Worm (Caenorhabditis elegans): ENCODE results near the gene fbxa-141.

fbxa-141 gene

ce11 chrX:14480248-14480647 lies 32.5 kb downstream of the fbxa-141 start, which contains the start of gene gfi-3 (continued):
- no peak for TF ChIP-seq ZK546.5 (tag; optimal IDR thresholded peaks at IDR 0.05)
- TF ChIP-seq nhr-76 (tag; optimal IDR thresholded peaks at IDR 0.05): no peak
- TF ChIP-seq unc-62 (GFP tag; optimal IDR thresholded peaks at IDR 0.05 in 1 of 2): no peak
- no peak for TF ChIP-seq unc-62 (tag; optimal IDR thresholded peaks at IDR 0.05)
- 0 out of 2 replicates have a peak, but pooled peaks have one; percentile 31 for TF ChIP-seq dmd-8 (GFP tag; IDR thresholded peaks at IDR 0.05)
- TF ChIP-seq hlh-11 (tag; optimal IDR thresholded peaks at IDR 0.05): peak; percentile 82
- no peak for TF ChIP-seq ceh-44 (GFP tag; IDR thresholded peaks at IDR 0.05)
- peak; percentile 31 for TF ChIP-seq fkh-10 (GFP tag; optimal IDR thresholded peaks at IDR 0.05)
- no peak for TF ChIP-seq zfp-3 (GFP tag; conservative IDR thresholded peaks at IDR 0.05)
- peak; percentile 55 for TF ChIP-seq snpc-4 (tag; optimal IDR thresholded peaks at IDR 0.05)
- peak; percentile 52; the same call in 1 of the 2 replicates for TF ChIP-seq arid-1 (GFP tag; conservative IDR thresholded peaks at IDR 0.05)
- no peak for TF ChIP-seq ceh-62 (tag; optimal IDR thresholded peaks at IDR 0.05)
- TF ChIP-seq unc-130 (GFP tag; optimal IDR thresholded peaks at IDR 0.05): no peak
- TF ChIP-seq dmd-9 (GFP tag; IDR thresholded peaks at IDR 0.05): no peak
- no peak for TF ChIP-seq jun-1 (tag; optimal IDR thresholded peaks at IDR 0.05)
- no peak for TF ChIP-seq T20F7.1 (GFP tag; optimal IDR thresholded peaks at IDR 0.05)
- no peak for TF ChIP-seq snpc-1.2 (GFP tag; IDR thresholded peaks at IDR 0.05)
- peak; percentile 66 for TF ChIP-seq nhr-48 (tag; optimal IDR thresholded peaks at IDR 0.05)
- peak; percentile 61 for TF ChIP-seq lin-13 (GFP tag; optimal IDR thresholded peaks at IDR 0.05)
- peak; percentile 76 for TF ChIP-seq hmg-1.1 (GFP tag; IDR thresholded peaks at IDR 0.05)
- peak; percentile 46 for TF ChIP-seq spr-1 (tag; optimal IDR thresholded peaks at IDR 0.05)
- peak; percentile 77 for TF ChIP-seq T26A8.4 (GFP tag; IDR thresholded peaks at IDR 0.05)
- TF ChIP-seq lin-38 (GFP tag; IDR thresholded peaks at IDR 0.05): no peak
- no peak for TF ChIP-seq Y5F2A.4 (GFP tag; optimal IDR thresholded peaks at IDR 0.05)
- no peak for TF ChIP-seq lin-39 (tag; optimal IDR thresholded peaks at IDR 0.05)

DNA sequence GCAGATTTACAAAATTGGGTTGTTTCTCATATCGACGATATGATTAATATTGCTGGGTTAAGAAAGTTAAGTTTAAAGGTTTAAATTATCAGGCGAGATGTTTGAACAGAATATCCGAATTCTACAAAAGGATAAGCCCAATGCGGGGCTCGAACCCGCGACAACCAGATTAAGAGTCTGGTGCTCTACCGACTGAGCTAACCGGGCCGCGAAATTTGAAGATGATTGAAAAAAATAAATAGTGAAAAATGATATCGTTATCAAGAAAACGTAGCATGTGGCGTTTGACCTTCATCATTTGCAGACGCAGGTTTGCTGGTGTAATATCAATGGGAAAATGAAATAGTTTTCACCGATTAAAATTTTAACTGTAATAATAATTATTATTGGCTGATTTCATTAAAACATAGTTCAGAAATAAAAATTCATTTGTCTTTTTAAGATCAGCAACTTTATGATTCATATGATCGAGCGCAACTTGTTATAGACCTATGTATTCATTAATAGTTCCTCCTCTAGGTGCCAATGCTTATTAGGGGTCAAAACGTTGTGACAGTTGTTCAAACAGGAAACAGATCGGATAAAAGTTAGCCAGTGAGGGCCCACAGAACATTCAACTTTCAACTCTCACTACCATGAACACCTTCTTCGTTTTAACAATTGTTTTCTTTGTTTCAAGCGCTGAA lies 33.8 kb downstream of the fbxa-141 start, which contains the start of gene M163.11:
Gene M163.11 (plus strand): TSS at position 636 of the 686 bp plus-strand sequence.
- no peak; the same call in 1 of the 2 replicates for TF ChIP-seq lin-38 (GFP tag; IDR thresholded peaks at IDR 0.05)
- TF ChIP-seq zip-11 (GFP tag; IDR thresholded peaks at IDR 0.05): no peak
- peak; percentile 43 for TF ChIP-seq T20F7.1 (GFP tag; optimal IDR thresholded peaks at IDR 0.05)
- peak; percentile 70 for TF ChIP-seq mdt-29 (GFP tag; IDR thresholded peaks at IDR 0.05)
- no peak for TF ChIP-seq nhr-111 (GFP tag; optimal IDR thresholded peaks at IDR 0.05)
- peak; percentile 77 for TF ChIP-seq madf-9 (GFP tag; conservative IDR thresholded peaks at IDR 0.05)
- no peak for TF ChIP-seq attf-4 (tag; optimal IDR thresholded peaks at IDR 0.05)
- TF ChIP-seq F26F4.8 (GFP tag; conservative IDR thresholded peaks at IDR 0.05): peak; percentile 82; the same call in 1 of the 2 replicates
- TF ChIP-seq F44E2.7 (GFP tag; IDR thresholded peaks at IDR 0.05): 0 out of 2 replicates have a peak, but pooled peaks have one; percentile 62
- TF ChIP-seq daf-16 (GFP tag; optimal IDR thresholded peaks at IDR 0.05): peak in 1 of 2 experiments; percentile 72
- TF ChIP-seq daf-16 (tag; optimal IDR thresholded peaks at IDR 0.05): peak; percentile 54
- no peak for TF ChIP-seq lsy-2 (tag; optimal IDR thresholded peaks at IDR 0.05)
- no peak for TF ChIP-seq egl-27 (tag; optimal IDR thresholded peaks at IDR 0.05)
- peak; percentile 73; the same call in 1 of the 2 replicates for TF ChIP-seq nhr-41 (GFP tag; IDR thresholded peaks at IDR 0.05)
- peak; percentile 68 for TF ChIP-seq mes-2 (tag; optimal IDR thresholded peaks at IDR 0.05; ENCODE audit: poor library complexity, severe bottlenecking)
- peak; percentile 64 for TF ChIP-seq ctbp-1 (GFP tag; IDR thresholded peaks at IDR 0.05)
- no peak for TF ChIP-seq jun-1 (tag; optimal IDR thresholded peaks at IDR 0.05)
- no peak for TF ChIP-seq lin-15B (tag; optimal IDR thresholded peaks at IDR 0.05)
- peak; percentile 82 for TF ChIP-seq pha-4 (GFP tag; IDR thresholded peaks at IDR 0.05)
- no peak for TF ChIP-seq pha-4 (tag; optimal IDR thresholded peaks at IDR 0.05)
- no peak for TF ChIP-seq tag-97 (GFP tag; IDR thresholded peaks at IDR 0.05)
- TF ChIP-seq dmd-8 (GFP tag; IDR thresholded peaks at IDR 0.05): peak; percentile 80
- TF ChIP-seq ceh-20 (GFP tag; IDR thresholded peaks at IDR 0.05): peak; percentile 54; the same call in 1 of the 2 replicates
- peak; percentile 61 for TF ChIP-seq zip-2 (tag; optimal IDR thresholded peaks at IDR 0.05)
- TF ChIP-seq T26A8.4 (GFP tag; IDR thresholded peaks at IDR 0.05): peak; percentile 22; the same call in 1 of the 2 replicates
- TF ChIP-seq arid-1 (GFP tag; conservative IDR thresholded peaks at IDR 0.05): peak; percentile 72; the same call in 1 of the 2 replicates
- TF ChIP-seq F49E8.2 (tag; optimal IDR thresholded peaks at IDR 0.05; ENCODE audit: borderline replicate concordance): peak; percentile 38
- TF ChIP-seq dmd-9 (GFP tag; IDR thresholded peaks at IDR 0.05): no peak
- TF ChIP-seq hlh-30 (tag; optimal IDR thresholded peaks at IDR 0.05; ENCODE audit: insufficient read depth): peak; percentile 63
- peak; percentile 59 for TF ChIP-seq dmd-6 (GFP tag; IDR thresholded peaks at IDR 0.05)
- TF ChIP-seq nhr-10 (tag; optimal IDR thresholded peaks at IDR 0.05): peak; percentile 19

Data from whole organism, L4 larva.